Fruit fly (Drosophila melanogaster) whole organism, pupa: ENCODE measurements around the gene Esyt2.

Experiments
- CG13204 ChIP-seq: fragments of 200-800 bp; sonication (Bioruptor generic); optimal IDR thresholded peaks from 2 replicates; lab custom pipeline; 2018; ENCODE audit warnings: missing biosample characterization, mild to moderate bottlenecking, missing genetic modification characterization, moderate library complexity
- CG34367 ChIP-seq: fragments of 200-800 bp; sonication (Bioruptor generic); optimal IDR thresholded peaks from 2 replicates; lab custom pipeline; 2018; ENCODE audit warnings: missing biosample characterization, mild to moderate bottlenecking, missing genetic modification characterization
- CG8301 ChIP-seq: fragments of 200-800 bp; sonication (Bioruptor generic); optimal IDR thresholded peaks from 2 replicates; lab custom pipeline; 2018; ENCODE audit warnings: missing biosample characterization, mild to moderate bottlenecking, missing genetic modification characterization
- D1 ChIP-seq: fragments of 200-800 bp; sonication (Bioruptor generic); optimal IDR thresholded peaks from 2 replicates; lab custom pipeline; 2018; ENCODE audit warnings: missing biosample characterization, mild to moderate bottlenecking, missing genetic modification characterization, moderate library complexity
- EcR ChIP-seq: fragments of 200-800 bp; sonication (Bioruptor generic); optimal IDR thresholded peaks from 3 replicates; lab custom pipeline; 2019; ENCODE audit warnings: missing biosample characterization, missing genetic modification characterization, mild to moderate bottlenecking, moderate library complexity, missing genetic modification reagents
- Pif1A ChIP-seq: fragments of 200-800 bp; sonication (Bioruptor generic); optimal IDR thresholded peaks from 3 replicates; lab custom pipeline; 2016; ENCODE audit warnings: missing biosample characterization, missing genetic modification characterization
- Snoo ChIP-seq: fragments of 200-800 bp; sonication (Bioruptor generic); optimal IDR thresholded peaks from 3 replicates; lab custom pipeline; 2017; ENCODE audit warnings: missing biosample characterization, mild to moderate bottlenecking, missing genetic modification characterization, inconsistent platforms
- fd96Ca ChIP-seq: fragments of 200-800 bp; sonication (Bioruptor generic); IDR thresholded peaks from 3 replicates; pipeline ENCODE4 v1.3.6; 2022; ENCODE audit warnings: missing biosample characterization, missing genetic modification characterization
- gl ChIP-seq: fragments of 200-800 bp; sonication (Bioruptor generic); optimal IDR thresholded peaks from 2 replicates; lab custom pipeline; 2018; ENCODE audit warnings: missing biosample characterization, mild to moderate bottlenecking, missing genetic modification characterization
- rn ChIP-seq: fragments of 200-800 bp; sonication (Bioruptor generic); IDR thresholded peaks from 2 replicates; pipeline ENCODE4 v1.3.6; 2022; ENCODE audit warnings: missing biosample characterization, missing genetic modification characterization

- TF ChIP-seq EcR (GFP tag; lab: Kevin White, UChicago): no peak
- no peak for TF ChIP-seq CG13204 (GFP tag; lab: Kevin White, UChicago)
- TF ChIP-seq CG8301 (tag; lab: Kevin White, UChicago): no peak
- TF ChIP-seq CG34367 (tag; lab: Kevin White, UChicago): no peak
- TF ChIP-seq gl (tag; lab: Kevin White, UChicago): no peak
- TF ChIP-seq fd96Ca (GFP tag; lab: Robert Waterston, UW): no peak
- TF ChIP-seq rn (GFP tag; lab: Robert Waterston, UW): no peak
- no peak for TF ChIP-seq Pif1A (GFP tag; lab: Kevin White, UChicago)
- no peak for TF ChIP-seq Snoo (tag; lab: Kevin White, UChicago)
- no peak for TF ChIP-seq D1
These were observed 52.4 kb downstream of the Esyt2 start for dm6 chr3R:24596881-24597280.
